Worm (Caenorhabditis elegans) whole organism, young adult: ENCODE results near the gene M7.8.

ENCODE experiments used
- ceh-79 ChIP-seq: sonication (generic microtip); optimal IDR thresholded peaks from 2 replicates; lab custom pipeline; 2017; ENCODE audit warnings: mild to moderate bottlenecking, missing genetic modification characterization, missing compliant biosample characterization
- chd-7 ChIP-seq: sonication (generic microtip); optimal IDR thresholded peaks from 2 replicates; lab custom pipeline; 2016; ENCODE audit warnings: mild to moderate bottlenecking, missing genetic modification characterization, moderate library complexity, missing compliant biosample characterization
- dpl-1 ChIP-seq: fragments of 150-350 bp; optimal IDR thresholded peaks from 2 replicates; lab custom pipeline; 2014; ENCODE audit warnings: missing biosample characterization, missing genetic modification reagents, missing genetic modification characterization
- mel-28 ChIP-seq: sonication (generic microtip); optimal IDR thresholded peaks from 2 replicates; lab custom pipeline; 2016; ENCODE audit warnings: borderline replicate concordance, mild to moderate bottlenecking, missing genetic modification characterization, missing compliant biosample characterization
- nfyb-1 ChIP-seq: fragments of 200-800 bp; sonication (Bioruptor generic); IDR thresholded peaks from 2 replicates; pipeline ENCODE4 v1.3.6; 2022; ENCODE audit warnings: missing genetic modification reagents, missing genetic modification characterization, missing compliant biosample characterization

DNA sequence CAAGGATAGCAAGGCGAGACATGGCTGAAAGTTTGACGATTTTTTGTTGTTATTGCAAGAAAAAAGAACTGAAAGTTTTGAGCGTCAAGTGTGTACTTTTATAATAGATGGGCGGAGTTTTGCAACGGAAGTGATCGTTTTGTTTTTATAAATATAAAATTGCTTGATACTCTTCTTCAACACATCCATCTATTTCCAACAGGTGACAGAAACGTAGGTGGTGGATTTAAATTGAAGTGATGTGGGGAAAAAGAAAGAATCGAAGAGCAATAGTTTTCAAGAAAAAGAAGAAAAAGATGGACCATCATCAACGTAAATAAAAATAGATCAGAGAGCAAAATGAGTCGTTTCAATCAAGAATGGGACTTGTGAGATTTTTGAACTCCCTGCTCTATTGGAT lies 27.9 kb downstream of the M7.8 start, which contains the start of gene ttr-17:
- no peak for TF ChIP-seq dpl-1 (GFP tag; lab: Kevin White, UChicago)
- TF ChIP-seq chd-7 (tag; lab: Kevin White, UChicago) = no peak
- no peak for TF ChIP-seq mel-28 (tag; lab: Kevin White, UChicago)
- no peak for TF ChIP-seq nfyb-1 (GFP tag; lab: Robert Waterston, UW)
- TF ChIP-seq ceh-79 (tag; lab: Kevin White, UChicago) = no peak
